Worm (Caenorhabditis elegans): ENCODE measurements around the gene pap-3.

DNA sequence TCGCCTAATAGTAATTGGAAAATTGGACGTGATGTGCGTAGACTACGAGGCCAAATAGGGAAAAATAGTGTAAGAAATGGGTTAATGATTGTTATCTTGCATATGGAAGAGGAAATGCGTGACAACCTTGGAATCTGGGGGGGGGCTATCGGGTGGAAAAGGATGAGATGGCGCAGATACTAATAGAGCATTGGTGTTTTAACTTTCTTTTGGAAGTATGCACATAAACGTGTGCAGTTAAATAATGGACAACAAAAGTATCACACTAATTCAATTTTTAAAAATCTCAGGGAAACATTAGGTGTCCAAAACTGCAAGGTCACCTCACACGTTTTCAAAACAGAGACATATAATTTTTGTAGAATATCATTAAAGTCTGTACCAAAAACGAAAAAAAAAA lies 3.4 kb upstream of the pap-3 start, which contains the start of gene Y6D1A.2:
- TF ChIP-seq elt-2 (tag; optimal IDR thresholded peaks at IDR 0.05) (no peak), pqm-1 (tag; optimal IDR thresholded peaks at IDR 0.05) (no peak), unc-62 (GFP tag; optimal IDR thresholded peaks at IDR 0.05) (no peak), nhr-12 (tag; optimal IDR thresholded peaks at IDR 0.05) (no peak), eor-1 (tag; optimal IDR thresholded peaks at IDR 0.05) (no peak), ztf-4 (tag; optimal IDR thresholded peaks at IDR 0.05) (no peak), snpc-4 (tag; optimal IDR thresholded peaks at IDR 0.05) (no peak), lin-39 (tag; optimal IDR thresholded peaks at IDR 0.05) (no peak), egl-27 (tag; optimal IDR thresholded peaks at IDR 0.05) (no peak)
